Worm (Caenorhabditis elegans) whole organism, L1 larva: ENCODE data around the gene Y42H9AR.4.

Experiments
- C04F5.9 ChIP-seq: sonication (generic microtip); optimal IDR thresholded peaks from 2 replicates; lab custom pipeline; 2016; ENCODE audit warnings: missing genetic modification characterization, missing compliant biosample characterization
- ama-1 ChIP-seq: fragments of 150-350 bp; optimal IDR thresholded peaks from 2 replicates; lab custom pipeline; 2014
- ceh-63 ChIP-seq: fragments of 200-800 bp; sonication (Bioruptor generic); optimal IDR thresholded peaks from 2 replicates; lab custom pipeline; 2018; ENCODE audit warnings: mild to moderate bottlenecking, missing genetic modification characterization, missing compliant biosample characterization
- ceh-8 ChIP-seq: fragments of 200-800 bp; sonication (Bioruptor generic); optimal IDR thresholded peaks from 2 replicates; lab custom pipeline; 2018; ENCODE audit warnings: mild to moderate bottlenecking, missing genetic modification characterization, moderate library complexity, missing compliant biosample characterization
- ceh-82 ChIP-seq, 3 experiments: fragments of 150-350 bp in 1 of 3; sonication (generic microtip) in 2 of 3; optimal IDR thresholded peaks; 2 replicates each; lab custom pipeline; 2014 to 2017; ENCODE audit warnings: missing biosample characterization in 3 of 3, missing genetic modification characterization in 3 of 3
- dsc-1 ChIP-seq: sonication (generic microtip); optimal IDR thresholded peaks from 2 replicates; lab custom pipeline; 2016; ENCODE audit warnings: mild to moderate bottlenecking, missing genetic modification characterization, missing compliant biosample characterization
- efl-1 ChIP-seq, 4 experiments: fragments of 150-350 bp; optimal IDR thresholded peaks in 3 of 4; peaks in 1 of 4; 1 replicate in 1 of 4; 2 replicates in 3 of 4; lab custom pipeline; 2014; ENCODE audit warnings: missing biosample characterization in 2 of 4, missing genetic modification characterization in 2 of 4, missing genetic modification reagents in 2 of 4
- egl-13 ChIP-seq: sonication (generic microtip); optimal IDR thresholded peaks from 2 replicates; lab custom pipeline; 2016; ENCODE audit warnings: missing genotype, missing genetic modification reagents, missing genetic modification characterization, missing compliant biosample characterization
- egl-27 ChIP-seq, 2 experiments: fragments of 150-350 bp in 1 of 2; sonication (generic microtip); optimal IDR thresholded peaks; 3 replicates each; lab custom pipeline; 2017 to 2018; ENCODE audit warnings: missing biosample characterization in 2 of 2, missing genetic modification characterization in 2 of 2, missing genetic modification reagents in 2 of 2
- elt-2 ChIP-seq: sonication (generic microtip); optimal IDR thresholded peaks from 2 replicates; lab custom pipeline; 2016; ENCODE audit warnings: missing genetic modification characterization, mild to moderate bottlenecking, inconsistent platforms, missing compliant biosample characterization, missing genetic modification reagents
- elt-3 ChIP-seq, 6 experiments: fragments of 150-350 bp in 1 of 6; sonication (generic microtip); optimal IDR thresholded peaks; 2 replicates each; lab custom pipeline; 2017 to 2018; ENCODE audit warnings: missing biosample characterization in 6 of 6, missing genetic modification characterization in 6 of 6, inconsistent platforms in 1 of 6
- fkh-10 ChIP-seq: sonication (generic microtip); optimal IDR thresholded peaks from 2 replicates; lab custom pipeline; 2017; ENCODE audit warnings: missing biosample characterization, missing genetic modification reagents, missing genetic modification characterization
- fos-1 ChIP-seq: fragments of 150-350 bp; optimal IDR thresholded peaks from 2 replicates; lab custom pipeline; 2014; ENCODE audit warnings: missing biosample characterization, missing genetic modification characterization
- hlh-17 ChIP-seq: fragments of 200-800 bp; sonication (Bioruptor generic); optimal IDR thresholded peaks from 2 replicates; lab custom pipeline; 2018; ENCODE audit warnings: missing genetic modification characterization, mild to moderate bottlenecking, missing compliant biosample characterization, moderate library complexity, borderline replicate concordance
- hlh-4 ChIP-seq: sonication (generic microtip); optimal IDR thresholded peaks from 2 replicates; lab custom pipeline; 2016; ENCODE audit warnings: mild to moderate bottlenecking, missing genetic modification characterization, missing compliant biosample characterization
- irx-1 ChIP-seq: sonication (generic microtip); optimal IDR thresholded peaks from 2 replicates; lab custom pipeline; 2016; ENCODE audit warnings: missing genetic modification characterization, missing compliant biosample characterization
- isw-1 ChIP-seq: fragments of 200-800 bp; sonication (Bioruptor generic); IDR thresholded peaks from 2 replicates; pipeline ENCODE4 v1.3.6; 2022; ENCODE audit warnings: missing genetic modification characterization, missing compliant biosample characterization
- jun-1 ChIP-seq: fragments of 150-350 bp; optimal IDR thresholded peaks from 2 replicates; lab custom pipeline; 2014; ENCODE audit warnings: missing biosample characterization, missing genetic modification reagents, missing genetic modification characterization
- lin-14 ChIP-seq: fragments of 200-800 bp; sonication (Bioruptor generic); optimal IDR thresholded peaks from 2 replicates; lab custom pipeline; 2018; ENCODE audit warnings: mild to moderate bottlenecking, missing genetic modification characterization, moderate library complexity, missing compliant biosample characterization
- lin-35 ChIP-seq, 2 experiments: fragments of 150-350 bp; optimal IDR thresholded peaks; 2 replicates each; lab custom pipeline; 2014; ENCODE audit warnings: missing biosample characterization in 2 of 2, missing genetic modification characterization in 2 of 2, missing genetic modification reagents in 2 of 2
- lir-3 ChIP-seq: sonication (generic microtip); optimal IDR thresholded peaks from 2 replicates; lab custom pipeline; 2016; ENCODE audit warnings: mild to moderate bottlenecking, missing genetic modification characterization, moderate library complexity, missing compliant biosample characterization; ENCODE audit not compliant: poor library complexity
- mab-9 ChIP-seq: fragments of 200-800 bp; sonication (Bioruptor generic); IDR thresholded peaks from 2 replicates; pipeline ENCODE4 v1.3.6; 2022; ENCODE audit warnings: missing genetic modification reagents, missing genetic modification characterization, missing compliant biosample characterization
- mep-1 ChIP-seq: fragments of 150-350 bp; optimal IDR thresholded peaks from 2 replicates; lab custom pipeline; 2014; ENCODE audit warnings: missing biosample characterization, missing genetic modification characterization
- nhr-20 ChIP-seq: sonication (generic microtip); optimal IDR thresholded peaks from 2 replicates; lab custom pipeline; 2016; ENCODE audit warnings: mild to moderate bottlenecking, missing genetic modification characterization, missing compliant biosample characterization
- nhr-237 ChIP-seq: fragments of 150-350 bp; optimal IDR thresholded peaks from 2 replicates; lab custom pipeline; 2014; ENCODE audit warnings: missing biosample characterization, missing genetic modification characterization
- nhr-47 ChIP-seq: sonication (generic microtip); optimal IDR thresholded peaks from 2 replicates; lab custom pipeline; 2016; ENCODE audit warnings: mild to moderate bottlenecking, missing genetic modification characterization, moderate library complexity, missing compliant biosample characterization
- nhr-71 ChIP-seq: sonication (generic microtip); optimal IDR thresholded peaks from 2 replicates; lab custom pipeline; 2016; ENCODE audit warnings: mild to moderate bottlenecking, missing genetic modification characterization, moderate library complexity, missing compliant biosample characterization
- nhr-76 ChIP-seq: sonication (generic microtip); optimal IDR thresholded peaks from 2 replicates; lab custom pipeline; 2017; ENCODE audit warnings: missing biosample characterization, missing genetic modification characterization
- nhr-77 ChIP-seq: fragments of 150-350 bp; optimal IDR thresholded peaks from 2 replicates; lab custom pipeline; 2014; ENCODE audit warnings: missing biosample characterization, missing genetic modification characterization
- nhr-85 ChIP-seq: sonication (generic microtip); peaks from one replicate; lab custom pipeline; 2016; ENCODE audit warnings: missing genetic modification characterization, inconsistent platforms, missing compliant biosample characterization
- nhr-90 ChIP-seq: sonication (generic microtip); optimal IDR thresholded peaks from 2 replicates; lab custom pipeline; 2016; ENCODE audit warnings: mild to moderate bottlenecking, missing genetic modification characterization, missing compliant biosample characterization; ENCODE audit not compliant: poor library complexity
- skn-1 ChIP-seq: fragments of 150-350 bp; optimal IDR thresholded peaks from 2 replicates; lab custom pipeline; 2014; ENCODE audit warnings: missing biosample characterization, missing genetic modification characterization
- swsn-7 ChIP-seq: sonication (generic microtip); optimal IDR thresholded peaks from 2 replicates; lab custom pipeline; 2016; ENCODE audit warnings: missing genetic modification characterization, missing compliant biosample characterization
- tbx-2 ChIP-seq: sonication (generic microtip); optimal IDR thresholded peaks from 2 replicates; lab custom pipeline; 2016; ENCODE audit warnings: missing genetic modification characterization, missing compliant biosample characterization
- tlp-1 ChIP-seq: fragments of 150-350 bp; optimal IDR thresholded peaks from 2 replicates; lab custom pipeline; 2014; ENCODE audit warnings: missing biosample characterization, missing genetic modification characterization
- unc-86 ChIP-seq: sonication (generic microtip); optimal IDR thresholded peaks from 2 replicates; lab custom pipeline; 2016; ENCODE audit warnings: missing genetic modification characterization, missing compliant biosample characterization
- zip-4 ChIP-seq: fragments of 200-800 bp; sonication (Bioruptor generic); optimal IDR thresholded peaks from 2 replicates; lab custom pipeline; 2018; ENCODE audit warnings: mild to moderate bottlenecking, missing genetic modification characterization, moderate library complexity, missing compliant biosample characterization
- ztf-11 ChIP-seq, 2 experiments: sonication (generic microtip); optimal IDR thresholded peaks; 2 replicates each; lab custom pipeline; 2016 to 2017; ENCODE audit warnings: missing genetic modification characterization in 2 of 2, missing biosample characterization in 1 of 2, missing compliant biosample characterization in 1 of 2

Gene Y42H9AR.4

DNA sequence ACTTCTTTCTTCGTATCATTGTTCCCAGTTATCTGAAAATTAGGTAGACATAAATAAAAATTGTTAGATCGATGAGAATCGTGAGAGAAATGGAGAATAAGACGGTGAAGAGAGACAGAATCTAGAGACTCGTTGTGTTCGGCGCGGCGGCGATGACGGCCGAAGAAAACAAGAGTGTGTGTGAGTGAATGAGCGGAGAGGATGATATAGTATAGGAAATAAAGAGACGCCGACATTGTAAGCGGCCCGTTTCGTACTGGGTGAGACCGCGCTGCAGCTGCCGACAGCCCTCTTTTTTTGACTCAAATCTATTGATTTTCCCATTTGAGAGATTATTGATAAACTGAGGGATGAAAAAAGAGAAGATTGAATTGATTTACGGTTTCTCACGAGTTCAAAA, at the start of gene Y42H9AR.4 (continued):
- peak; percentile 35 for TF ChIP-seq mep-1
- no peak for TF ChIP-seq ceh-8 (GFP tag; lab: Kevin White, UChicago)
- no peak for TF ChIP-seq hlh-17

DNA sequence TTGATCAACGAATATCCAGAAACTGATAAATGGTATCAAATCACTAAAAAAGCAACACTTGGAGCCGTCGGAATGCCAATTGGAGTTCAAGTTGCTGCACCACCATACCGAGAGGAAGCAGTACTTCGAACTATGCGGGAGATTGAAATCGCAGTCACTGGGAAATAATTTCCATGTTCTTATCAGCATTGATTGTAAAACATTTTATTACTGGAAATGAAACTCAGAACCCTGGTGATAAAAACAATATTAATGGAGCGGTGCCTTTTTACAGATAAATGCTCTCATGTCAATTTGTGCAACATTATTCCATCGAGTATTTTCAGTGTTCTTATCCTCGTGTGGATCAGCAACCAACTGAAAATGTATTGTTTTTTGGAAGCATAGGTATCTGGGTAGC, 49.8 kb upstream of the Y42H9AR.4 start:
- TF ChIP-seq tlp-1 (tag; lab: Kevin White, UChicago): peak; percentile 9
- TF ChIP-seq unc-86 (tag; lab: Kevin White, UChicago): no peak
- TF ChIP-seq nhr-85 (tag; lab: Kevin White, UChicago): no peak
- TF ChIP-seq irx-1 (tag; lab: Kevin White, UChicago): no peak
- no peak for TF ChIP-seq hlh-17
- TF ChIP-seq nhr-237 (tag; lab: Kevin White, UChicago): no peak
- TF ChIP-seq ceh-82 (tag; optimal IDR thresholded peaks at IDR 0.05; lab: Kevin White, UChicago): no peak
- TF ChIP-seq elt-3 (tag; optimal IDR thresholded peaks at IDR 0.05; lab: Kevin White, UChicago): no peak
- TF ChIP-seq ceh-63 (GFP tag; lab: Kevin White, UChicago): no peak
- TF ChIP-seq ztf-11 (tag; optimal IDR thresholded peaks at IDR 0.05; lab: Kevin White, UChicago): no peak
- no peak for TF ChIP-seq egl-13
- no peak for TF ChIP-seq fkh-10
- peak; percentile 37 for TF ChIP-seq elt-2
- no peak for TF ChIP-seq C04F5.9 (tag; lab: Kevin White, UChicago)
- no peak for TF ChIP-seq mab-9
- TF ChIP-seq lin-14 (GFP tag; lab: Kevin White, UChicago): no peak

DNA sequence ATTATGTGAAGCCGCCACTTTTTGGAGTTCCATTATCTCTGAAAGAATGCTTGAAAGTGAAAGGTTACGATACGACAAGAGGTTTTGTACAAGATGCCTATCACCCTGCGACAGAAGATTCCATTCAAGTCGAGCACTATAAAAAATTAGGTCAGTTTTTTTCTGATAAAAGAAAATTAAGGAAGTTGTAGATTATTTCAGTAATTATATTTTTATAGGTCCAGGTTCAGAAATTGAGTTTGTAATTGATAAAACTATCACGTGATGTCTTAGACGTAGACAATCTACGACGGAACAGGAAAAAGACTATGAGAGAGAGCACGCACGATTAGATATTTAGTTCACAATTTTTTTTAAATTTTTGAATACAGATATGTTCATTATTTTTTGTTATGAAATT, 48.0 kb upstream of the Y42H9AR.4 start:
- TF ChIP-seq nhr-71 (tag; lab: Kevin White, UChicago): no peak
- peak; percentile 61 for TF ChIP-seq elt-2
- TF ChIP-seq irx-1 (tag; lab: Kevin White, UChicago): no peak
- no peak for TF ChIP-seq fkh-10
- TF ChIP-seq zip-4 (GFP tag; lab: Kevin White, UChicago): no peak
- TF ChIP-seq egl-27 (tag; optimal IDR thresholded peaks at IDR 0.05; lab: Kevin White, UChicago): no peak
- TF ChIP-seq nhr-76 (tag; lab: Kevin White, UChicago): no peak

DNA sequence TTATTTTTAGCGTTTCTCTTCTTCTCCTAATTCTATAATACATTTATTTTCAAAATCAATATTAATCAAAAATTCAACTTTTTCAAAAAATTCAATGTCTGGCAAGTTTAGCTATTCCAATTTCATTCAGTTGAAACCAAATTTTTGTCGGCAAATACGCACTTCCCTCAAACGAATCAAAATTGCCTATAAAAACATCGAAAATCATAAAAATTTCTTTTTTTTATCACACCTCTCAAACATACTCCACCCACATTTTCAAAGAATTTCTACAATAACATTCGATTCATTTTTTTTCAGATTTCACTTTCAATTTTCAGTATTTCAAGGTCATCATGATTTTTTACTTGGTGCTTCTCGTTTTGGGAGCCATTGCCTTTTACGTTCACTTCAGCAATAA, 47.1 kb upstream of the Y42H9AR.4 start, which contains the start of gene faah-1:
Gene faah-1 (plus strand): TSS at position 301 of the 400 bp plus-strand sequence.
- no peak for TF ChIP-seq nhr-47 (tag; lab: Kevin White, UChicago)

DNA sequence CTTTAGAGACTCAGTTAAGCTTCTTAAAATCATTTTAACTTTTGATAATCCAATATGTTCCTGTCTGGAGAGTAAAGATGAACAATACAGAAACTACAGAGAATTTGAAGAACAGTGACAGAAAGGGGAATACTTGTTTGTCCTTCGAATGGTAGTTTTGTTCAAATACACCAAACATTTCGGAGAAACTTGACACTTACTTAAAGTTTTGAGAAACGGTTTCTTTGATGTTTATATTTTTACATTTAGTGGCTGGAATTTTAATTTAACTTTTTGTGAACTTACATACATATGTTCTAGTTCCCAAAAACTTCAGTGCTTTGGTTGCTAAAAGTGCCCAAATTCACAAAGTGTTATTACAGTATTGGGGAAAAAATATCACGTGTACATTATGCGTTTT, 45.1 kb upstream of the Y42H9AR.4 start, which contains the start of gene B0218.5:
Gene B0218.5 (minus strand): TSS at position 101 of the 400 bp plus-strand sequence.
- TF ChIP-seq lin-35 (GFP tag; optimal IDR thresholded peaks at IDR 0.05; lab: Kevin White, UChicago) (no peak), elt-3 (tag; optimal IDR thresholded peaks at IDR 0.05; lab: Kevin White, UChicago) (no peak), skn-1 (tag; lab: Kevin White, UChicago) (no peak), isw-1 (GFP tag; lab: Robert Waterston, UW) (no peak), lir-3 (tag; lab: Kevin White, UChicago) (no peak), lin-14 (GFP tag; lab: Kevin White, UChicago) (no peak), nhr-47 (tag; lab: Kevin White, UChicago) (no peak), jun-1 (no peak), swsn-7 (tag; lab: Kevin White, UChicago) (no peak), unc-86 (tag; lab: Kevin White, UChicago) (no peak), efl-1 (optimal IDR thresholded peaks at IDR 0.05; lab: Kevin White, UChicago) (no peak), efl-1 (GFP tag; optimal IDR thresholded peaks at IDR 0.05 in 1 of 2; lab: Kevin White, UChicago) (no peak), tbx-2 (no peak), C04F5.9 (tag; lab: Kevin White, UChicago) (no peak)

DNA sequence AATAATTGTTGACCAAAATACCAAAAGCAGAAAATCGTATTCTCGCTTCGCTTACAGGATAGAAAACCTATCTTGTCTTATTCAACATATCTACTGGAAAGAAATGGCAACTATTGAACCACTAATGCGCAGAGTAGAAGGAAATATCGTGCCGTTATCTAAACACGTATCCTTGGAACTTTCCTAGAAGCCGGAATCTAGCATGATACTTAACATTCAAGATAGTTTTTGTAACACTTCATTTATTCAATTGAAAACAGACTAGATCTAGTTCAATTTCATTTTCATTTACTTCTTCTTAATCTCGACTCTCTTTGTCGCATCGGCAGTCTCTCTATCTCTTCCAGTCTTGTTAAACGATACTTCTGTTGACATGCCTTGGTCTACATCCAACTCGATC, 42.9 kb upstream of the Y42H9AR.4 start:
- TF ChIP-seq hlh-4 (tag; lab: Kevin White, UChicago) (no peak), ama-1 (lab: Kevin White, UChicago) (no peak), isw-1 (GFP tag; lab: Robert Waterston, UW) (no peak), nhr-90 (tag; lab: Kevin White, UChicago) (no peak), dsc-1 (tag; lab: Kevin White, UChicago) (no peak), nhr-77 (tag; lab: Kevin White, UChicago) (no peak), fos-1 (tag; lab: Kevin White, UChicago) (no peak), nhr-20 (tag; lab: Kevin White, UChicago) (no peak), C04F5.9 (tag; lab: Kevin White, UChicago) (no peak)
